Fruit fly (Drosophila melanogaster) whole organism, embryonic: ENCODE data around the gene Ir87a.

Experiments used
- BEAF-32 ChIP-seq: fragments of 200-800 bp; sonication (Bioruptor generic); optimal IDR thresholded peaks from 3 replicates; lab custom pipeline; 2017; ENCODE audit warnings: missing biosample characterization, missing genetic modification characterization, mild to moderate bottlenecking, moderate library complexity, missing genetic modification reagents
- CG10209 ChIP-seq: fragments of 200-800 bp; sonication (Bioruptor generic); optimal IDR thresholded peaks from 3 replicates; lab custom pipeline; 2017; ENCODE audit warnings: missing biosample characterization, mild to moderate bottlenecking, missing genetic modification characterization, missing genetic modification reagents
- CG10366 ChIP-seq: fragments of 200-800 bp; sonication (Bioruptor generic); IDR thresholded peaks from 2 replicates; pipeline ENCODE4 v1.3.6; 2022; ENCODE audit warnings: missing biosample characterization, missing genetic modification characterization
- CG10462 ChIP-seq: fragments of 200-800 bp; sonication (Bioruptor generic); optimal IDR thresholded peaks from 2 replicates; lab custom pipeline; 2016; ENCODE audit warnings: missing biosample characterization, missing genetic modification characterization
- CG10959 ChIP-seq: fragments of 200-800 bp; sonication (Bioruptor generic); IDR thresholded peaks from 2 replicates; pipeline ENCODE4 v1.3.6; 2022; ENCODE audit warnings: missing biosample characterization, missing genetic modification characterization
- CG12155 ChIP-seq: fragments of 200-800 bp; sonication (Bioruptor generic); optimal IDR thresholded peaks from 3 replicates; lab custom pipeline; 2016; ENCODE audit warnings: missing biosample characterization, missing genetic modification characterization
- CG13775 ChIP-seq: fragments of 200-800 bp; sonication (Bioruptor generic); optimal IDR thresholded peaks from 3 replicates; lab custom pipeline; 2017; ENCODE audit warnings: missing biosample characterization, mild to moderate bottlenecking, missing genetic modification characterization
- CG1602 ChIP-seq: fragments of 200-800 bp; sonication (Bioruptor generic); optimal IDR thresholded peaks from 3 replicates; lab custom pipeline; 2016; ENCODE audit warnings: missing biosample characterization, missing genetic modification characterization
- CG17328 ChIP-seq: fragments of 200-800 bp; sonication (Bioruptor generic); IDR thresholded peaks from 2 replicates; pipeline ENCODE4 v1.3.6; 2022; ENCODE audit warnings: missing biosample characterization, missing genetic modification characterization
- CG17829 ChIP-seq: fragments of 200-800 bp; optimal IDR thresholded peaks from 2 replicates; lab custom pipeline; 2019; ENCODE audit warnings: missing biosample characterization, mild to moderate bottlenecking, missing genetic modification characterization, moderate library complexity
- CG18764 ChIP-seq: fragments of 200-800 bp; sonication (Bioruptor generic); optimal IDR thresholded peaks from 3 replicates; lab custom pipeline; 2016; ENCODE audit warnings: missing biosample characterization, missing genetic modification characterization
- CG2202 ChIP-seq: fragments of 200-800 bp; sonication (Bioruptor generic); optimal IDR thresholded peaks from 2 replicates; lab custom pipeline; 2018; ENCODE audit warnings: missing biosample characterization, mild to moderate bottlenecking, missing genetic modification characterization
- CG31441 ChIP-seq: fragments of 200-800 bp; sonication (Bioruptor generic); IDR thresholded peaks from 2 replicates; pipeline ENCODE4 v1.3.6; 2022; ENCODE audit warnings: missing biosample characterization, missing genetic modification characterization
- CG33557 ChIP-seq: fragments of 200-800 bp; sonication (Bioruptor generic); optimal IDR thresholded peaks from 2 replicates; lab custom pipeline; 2019; ENCODE audit warnings: missing biosample characterization, mild to moderate bottlenecking, missing genetic modification characterization, moderate library complexity
- CG3407 ChIP-seq: fragments of 200-800 bp; sonication (Bioruptor generic); optimal IDR thresholded peaks from 2 replicates; lab custom pipeline; 2018; ENCODE audit warnings: missing biosample characterization, mild to moderate bottlenecking, missing genetic modification characterization
- CG6813 ChIP-seq: fragments of 200-800 bp; sonication (Bioruptor generic); optimal IDR thresholded peaks from 2 replicates; lab custom pipeline; 2017; ENCODE audit warnings: missing biosample characterization, missing genetic modification characterization, mild to moderate bottlenecking, moderate library complexity, missing genetic modification reagents
- CG7963 ChIP-seq: fragments of 200-800 bp; sonication (Bioruptor generic); IDR thresholded peaks from 3 replicates; pipeline ENCODE4 v1.3.6; 2022; ENCODE audit warnings: missing biosample characterization, missing genetic modification characterization; ENCODE audit not compliant: partially characterized antibody
- CG8924 ChIP-seq: fragments of 200-800 bp; optimal IDR thresholded peaks from 3 replicates; lab custom pipeline; 2019; ENCODE audit warnings: missing biosample characterization, mild to moderate bottlenecking, missing genetic modification characterization, moderate library complexity
- CG9727 ChIP-seq: fragments of 200-800 bp; sonication (Bioruptor generic); optimal IDR thresholded peaks from 3 replicates; lab custom pipeline; 2017; ENCODE audit warnings: missing biosample characterization, mild to moderate bottlenecking, missing genetic modification characterization
- CrebB ChIP-seq: fragments of 200-800 bp; sonication (Bioruptor generic); optimal IDR thresholded peaks from 3 replicates; lab custom pipeline; 2018; ENCODE audit warnings: missing biosample characterization, mild to moderate bottlenecking, missing genetic modification characterization
- D ChIP-seq, 2 experiments: fragments of 200-800 bp in 1 of 2; fragments of >200 bp in 1 of 2; sonication (Bioruptor generic) in 1 of 2; optimal IDR thresholded peaks; 2 replicates in 1 of 2; 3 replicates in 1 of 2; lab custom pipeline; 2017; ENCODE audit warnings: mild to moderate bottlenecking in 1 of 2, missing biosample characterization in 1 of 2, missing genetic modification characterization in 1 of 2, missing genetic modification reagents in 1 of 2
- E2f1 ChIP-seq: fragments of 200-800 bp; sonication (Bioruptor generic); IDR thresholded peaks from 2 replicates; pipeline ENCODE4 v1.3.6; 2022; ENCODE audit warnings: missing biosample characterization, missing genetic modification characterization
- ERR ChIP-seq: fragments of 200-800 bp; sonication (Bioruptor generic); optimal IDR thresholded peaks from 2 replicates; lab custom pipeline; 2016; ENCODE audit warnings: missing biosample characterization, missing genetic modification characterization
- H15 ChIP-seq: fragments of 200-800 bp; sonication (Bioruptor generic); IDR thresholded peaks from 3 replicates; pipeline ENCODE4 v1.3.6; 2022; ENCODE audit warnings: missing biosample characterization, missing genetic modification characterization
- HmgZ ChIP-seq: fragments of 200-800 bp; sonication (Bioruptor generic); optimal IDR thresholded peaks from 2 replicates; lab custom pipeline; 2018; ENCODE audit warnings: missing biosample characterization, mild to moderate bottlenecking, missing genetic modification characterization
- Lim3 ChIP-seq: fragments of 200-800 bp; sonication (Bioruptor generic); IDR thresholded peaks from 2 replicates; pipeline ENCODE4 v1.3.6; 2022; ENCODE audit warnings: missing biosample characterization, missing genetic modification characterization
- Nf-YC ChIP-seq: fragments of 200-800 bp; optimal IDR thresholded peaks from 3 replicates; lab custom pipeline; 2019; ENCODE audit warnings: missing biosample characterization, mild to moderate bottlenecking, missing genetic modification characterization, moderate library complexity
- Ptx1 ChIP-seq: fragments of 200-800 bp; sonication (Bioruptor generic); IDR thresholded peaks from 2 replicates; pipeline ENCODE4 v1.3.6; 2022; ENCODE audit warnings: missing biosample characterization, missing genetic modification characterization
- Sry-δ ChIP-seq: fragments of 200-800 bp; sonication (Bioruptor generic); optimal IDR thresholded peaks from 2 replicates; lab custom pipeline; 2016; ENCODE audit warnings: missing biosample characterization, missing genetic modification characterization
- Ssrp ChIP-seq: fragments of 200-800 bp; sonication (Bioruptor generic); optimal IDR thresholded peaks from 2 replicates; lab custom pipeline; 2018; ENCODE audit warnings: missing biosample characterization, mild to moderate bottlenecking, missing genetic modification characterization, moderate library complexity
- Xrp1 ChIP-seq: fragments of 200-800 bp; sonication (Bioruptor generic); IDR thresholded peaks from 2 replicates; pipeline ENCODE4 v1.3.6; 2022; ENCODE audit warnings: missing biosample characterization, missing genetic modification characterization
- ara ChIP-seq: fragments of 200-800 bp; sonication (Bioruptor generic); IDR thresholded peaks from 2 replicates; pipeline ENCODE4 v1.3.6; 2022; ENCODE audit warnings: missing biosample characterization, missing genetic modification characterization
- bsh ChIP-seq, 2 experiments: fragments of 200-800 bp; sonication (Bioruptor generic); optimal IDR thresholded peaks; 2 replicates each; lab custom pipeline; 2017 to 2018; ENCODE audit warnings: mild to moderate bottlenecking in 2 of 2, missing biosample characterization in 2 of 2, missing genetic modification characterization in 2 of 2, moderate library complexity in 1 of 2
- chinmo ChIP-seq: fragments of 200-800 bp; sonication (Bioruptor generic); IDR thresholded peaks from 4 replicates; pipeline ENCODE4 v1.3.6; 2022; ENCODE audit warnings: missing biosample characterization, missing genetic modification characterization; ENCODE audit not compliant: partially characterized antibody
- chn ChIP-seq: fragments of 200-800 bp; sonication (Bioruptor generic); optimal IDR thresholded peaks from 2 replicates; lab custom pipeline; 2016; ENCODE audit warnings: missing biosample characterization, missing genetic modification characterization
- croc ChIP-seq: fragments of 200-800 bp; sonication (Bioruptor generic); conservative IDR thresholded peaks from 3 replicates; pipeline ENCODE4 v1.3.6; 2022; ENCODE audit warnings: missing biosample characterization, missing genetic modification characterization
- crol ChIP-seq: fragments of 200-800 bp; sonication (Bioruptor generic); IDR thresholded peaks from 2 replicates; pipeline ENCODE4 v1.3.6; 2022; ENCODE audit warnings: missing biosample characterization, missing genetic modification characterization
- dan ChIP-seq: fragments of 200-800 bp; sonication (Bioruptor generic); IDR thresholded peaks from 2 replicates; pipeline ENCODE4 v1.3.6; 2022; ENCODE audit warnings: missing biosample characterization, missing genetic modification characterization
- dpn ChIP-seq, 2 experiments: fragments of 200-800 bp; sonication (Bioruptor generic); optimal IDR thresholded peaks; 3 replicates each; lab custom pipeline; 2016; ENCODE audit warnings: missing biosample characterization in 2 of 2, missing genetic modification characterization in 2 of 2
- gce ChIP-seq: fragments of 200-800 bp; sonication (Bioruptor generic); IDR thresholded peaks from 3 replicates; pipeline ENCODE4 v1.3.6; 2022; ENCODE audit warnings: missing biosample characterization, missing genetic modification characterization
- gem ChIP-seq: fragments of 200-800 bp; sonication (Bioruptor generic); optimal IDR thresholded peaks from 2 replicates; lab custom pipeline; 2019; ENCODE audit warnings: missing biosample characterization, mild to moderate bottlenecking, missing genetic modification characterization, moderate library complexity
- gsb ChIP-seq: fragments of 200-800 bp; sonication (Bioruptor generic); IDR thresholded peaks from 2 replicates; pipeline ENCODE4 v1.3.6; 2022; ENCODE audit warnings: missing biosample characterization, missing genetic modification characterization
- nmo ChIP-seq: fragments of 200-800 bp; sonication (Bioruptor generic); optimal IDR thresholded peaks from 2 replicates; lab custom pipeline; 2018; ENCODE audit warnings: missing biosample characterization, mild to moderate bottlenecking, missing genetic modification characterization, moderate library complexity
- nom ChIP-seq: fragments of 200-800 bp; sonication (Bioruptor generic); optimal IDR thresholded peaks from 2 replicates; lab custom pipeline; 2017; ENCODE audit warnings: missing biosample characterization, missing genetic modification characterization, mild to moderate bottlenecking, moderate library complexity, missing genetic modification reagents
- otp ChIP-seq: fragments of 200-800 bp; sonication (Bioruptor generic); IDR thresholded peaks from 3 replicates; pipeline ENCODE4, ENCODE4 v1.3.6; 2022; ENCODE audit warnings: missing biosample characterization, missing genetic modification characterization
- prd ChIP-seq, 3 experiments: fragments of >200 bp in 2 of 3; fragments of 200-800 bp in 1 of 3; sonication (Bioruptor generic) in 1 of 3; optimal IDR thresholded peaks in 2 of 3; IDR thresholded peaks in 1 of 3; 2 replicates in 2 of 3; 3 replicates in 1 of 3; pipeline versions ENCODE4 v1.3.6 to Lab custom; 2017 to 2022; ENCODE audit warnings: missing biosample characterization in 1 of 3, missing genetic modification characterization in 1 of 3
- slbo ChIP-seq: fragments of 200-800 bp; sonication (Bioruptor generic); IDR thresholded peaks from 2 replicates; pipeline ENCODE4 v1.3.6; 2022; ENCODE audit warnings: missing biosample characterization, missing genetic modification characterization
- stwl ChIP-seq: fragments of 200-800 bp; sonication (Bioruptor generic); optimal IDR thresholded peaks from 3 replicates; lab custom pipeline; 2018; ENCODE audit warnings: missing biosample characterization, mild to moderate bottlenecking, missing genetic modification characterization, moderate library complexity
- unpg ChIP-seq: fragments of 200-800 bp; sonication (Bioruptor generic); optimal IDR thresholded peaks from 3 replicates; lab custom pipeline; 2018; ENCODE audit warnings: missing biosample characterization, mild to moderate bottlenecking, missing genetic modification characterization, moderate library complexity

The Ir87a gene

DNA sequence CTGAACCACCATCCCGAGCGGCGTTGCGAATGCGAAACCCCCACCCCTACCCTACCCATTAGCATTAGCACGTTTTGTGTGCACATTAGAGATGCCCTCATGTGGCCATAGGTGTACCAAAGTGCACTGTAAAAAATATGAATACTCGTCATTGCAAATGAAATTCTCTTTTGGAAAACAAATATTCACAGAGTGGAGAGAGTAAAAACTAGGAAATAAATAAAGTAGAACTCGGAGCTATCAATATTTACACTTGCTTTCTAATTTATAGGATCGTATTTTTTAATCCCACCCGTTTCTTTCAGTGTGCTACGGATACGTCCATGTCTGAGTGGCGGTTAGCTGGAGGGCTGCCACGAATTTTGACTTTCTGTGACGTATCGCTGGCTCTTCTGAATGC, 49.2 kb downstream of the Ir87a start (continued):
- TF ChIP-seq Lim3 (no peak), CG17829 (tag; lab: Kevin White, UChicago) (peak; percentile 54), slbo (GFP tag; lab: Robert Waterston, UW) (peak; percentile 30), crol (GFP tag; lab: Robert Waterston, UW) (no peak; the same call in 1 of the 2 replicates), CG7963 (no peak), chn (GFP tag; lab: Kevin White, UChicago) (peak; percentile 17), bsh (GFP tag; optimal IDR thresholded peaks at IDR 0.05; lab: Kevin White, UChicago) (peak in 1 of 2 experiments; percentile 59), CG10209 (GFP tag; lab: Kevin White, UChicago) (peak; percentile 45), CG3407 (GFP tag; lab: Kevin White, UChicago) (no peak), H15 (GFP tag; lab: Robert Waterston, UW) (no peak), Sry-δ (GFP tag; lab: Kevin White, UChicago) (no peak), ara (GFP tag; lab: Robert Waterston, UW) (peak; percentile 64), gce (GFP tag; lab: Robert Waterston, UW) (0 out of 3 replicates have a peak, but pooled peaks have one; percentile 44), CG17328 (peak; percentile 38; the same call in 1 of the 2 replicates), CG9727 (GFP tag; lab: Kevin White, UChicago) (peak; percentile 7), CG13775 (GFP tag; lab: Kevin White, UChicago) (peak; percentile 20), Ptx1 (GFP tag; lab: Robert Waterston, UW) (peak; percentile 47; the same call in 1 of the 2 replicates), CG1602 (peak; percentile 25), Xrp1 (GFP tag; lab: Robert Waterston, UW) (peak; percentile 79), CG10462 (no peak), otp (GFP tag; lab: Robert Waterston, UW) (no peak), stwl (peak; percentile 2), CG12155 (GFP tag; lab: Kevin White, UChicago) (peak; percentile 4), E2f1 (GFP tag; lab: Robert Waterston, UW) (peak; percentile 19; the same call in 1 of the 2 replicates), dpn (GFP tag; optimal IDR thresholded peaks at IDR 0.05; lab: Kevin White, UChicago) (peak; percentile 7 to 22), CG10959 (GFP tag; lab: Robert Waterston, UW) (0 out of 2 replicates have a peak, but pooled peaks have one; percentile 19), nmo (GFP tag; lab: Kevin White, UChicago) (peak; percentile 37), CG10366 (GFP tag; lab: Robert Waterston, UW) (peak; percentile 12; the same call in 1 of the 2 replicates), croc (GFP tag; lab: Robert Waterston, UW) (peak; percentile 34; the same call in 2 of the 3 replicates), CG2202 (tag; lab: Kevin White, UChicago) (no peak), CrebB (tag; lab: Kevin White, UChicago) (no peak), D (optimal IDR thresholded peaks at IDR 0.05; lab: Kevin White, UChicago) (no peak), D (GFP tag; optimal IDR thresholded peaks at IDR 0.05; lab: Kevin White, UChicago) (peak; percentile 44), gsb (no peak), CG6813 (GFP tag; lab: Kevin White, UChicago) (no peak), unpg (peak; percentile 52), CG33557 (peak; percentile 11), BEAF-32 (no peak), chinmo (no peak), HmgZ (tag; lab: Kevin White, UChicago) (no peak), gem (tag; lab: Kevin White, UChicago) (peak; percentile 70), nom (GFP tag; lab: Kevin White, UChicago) (no peak), CG8924 (tag; lab: Kevin White, UChicago) (peak; percentile 44), Nf-YC (no peak), Ssrp (tag; lab: Kevin White, UChicago) (peak; percentile 29), CG18764 (GFP tag; lab: Kevin White, UChicago) (no peak), prd (optimal IDR thresholded peaks at IDR 0.05; lab: Kevin White, UChicago) (no peak), prd (GFP tag; IDR thresholded peaks at IDR 0.05; lab: Robert Waterston, UW) (peak; percentile 86; the same call in 2 of the 3 replicates), ERR (GFP tag; lab: Kevin White, UChicago) (no peak), dan (GFP tag; lab: Robert Waterston, UW) (0 out of 2 replicates have a peak, but pooled peaks have one; percentile 25), CG31441 (GFP tag; lab: Robert Waterston, UW) (peak; percentile 44; the same call in 1 of the 2 replicates)
